Fruit fly (Drosophila melanogaster) whole organism, embryonic: ENCODE measurements around the gene Patr-1.
A peak's percentile ranks its signal among the peaks of the same experiment; 100 is the strongest.

ENCODE experiments used
- Aef1 ChIP-seq: fragments of 200-800 bp; sonication (Bioruptor generic); IDR thresholded peaks from 3 replicates; pipeline ENCODE4 v1.3.6; 2022; ENCODE audit warnings: missing biosample characterization, missing genetic modification characterization
- Atf3 ChIP-seq: fragments of 200-800 bp; sonication (Bioruptor generic); optimal IDR thresholded peaks from 3 replicates; lab custom pipeline; 2016; ENCODE audit warnings: missing biosample characterization, missing genetic modification characterization
- CG10274 ChIP-seq: fragments of 200-800 bp; sonication (Bioruptor generic); optimal IDR thresholded peaks from 3 replicates; lab custom pipeline; 2017; ENCODE audit warnings: missing biosample characterization, mild to moderate bottlenecking, missing genetic modification characterization
- CG12391 ChIP-seq: fragments of 200-800 bp; sonication (Bioruptor generic); optimal IDR thresholded peaks from 3 replicates; lab custom pipeline; 2018; ENCODE audit warnings: missing biosample characterization, mild to moderate bottlenecking, missing genetic modification characterization, moderate library complexity
- CG15514 ChIP-seq: fragments of 200-800 bp; sonication (Bioruptor generic); optimal IDR thresholded peaks from 3 replicates; lab custom pipeline; 2017; ENCODE audit warnings: missing biosample characterization, missing genetic modification characterization, mild to moderate bottlenecking, moderate library complexity, missing genetic modification reagents
- CG15601 ChIP-seq: fragments of 200-800 bp; sonication (Bioruptor generic); optimal IDR thresholded peaks from 3 replicates; lab custom pipeline; 2019; ENCODE audit warnings: missing biosample characterization, mild to moderate bottlenecking, missing genetic modification characterization, moderate library complexity
- CG17829 ChIP-seq: fragments of 200-800 bp; optimal IDR thresholded peaks from 2 replicates; lab custom pipeline; 2019; ENCODE audit warnings: missing biosample characterization, mild to moderate bottlenecking, missing genetic modification characterization, moderate library complexity
- CG1792 ChIP-seq: fragments of 200-800 bp; sonication (Bioruptor generic); optimal IDR thresholded peaks from 2 replicates; lab custom pipeline; 2016; ENCODE audit warnings: missing biosample characterization, missing genetic modification characterization
- CG18476 ChIP-seq: fragments of 200-800 bp; sonication (Bioruptor generic); optimal IDR thresholded peaks from 2 replicates; lab custom pipeline; 2016; ENCODE audit warnings: missing biosample characterization, mild to moderate bottlenecking, missing genetic modification characterization
- CG18764 ChIP-seq: fragments of 200-800 bp; sonication (Bioruptor generic); optimal IDR thresholded peaks from 3 replicates; lab custom pipeline; 2016; ENCODE audit warnings: missing biosample characterization, missing genetic modification characterization
- CG31441 ChIP-seq: fragments of 200-800 bp; sonication (Bioruptor generic); IDR thresholded peaks from 2 replicates; pipeline ENCODE4 v1.3.6; 2022; ENCODE audit warnings: missing biosample characterization, missing genetic modification characterization
- CG32772 ChIP-seq: fragments of 200-800 bp; sonication (Bioruptor generic); IDR thresholded peaks from 2 replicates; pipeline ENCODE4 v1.3.6; 2022; ENCODE audit warnings: missing biosample characterization, missing genetic modification characterization
- CG34422 ChIP-seq: fragments of 200-800 bp; sonication (Bioruptor generic); IDR thresholded peaks from 3 replicates; pipeline ENCODE4 v1.3.6; 2022; ENCODE audit warnings: missing biosample characterization, missing genetic modification characterization
- CG6254 ChIP-seq: fragments of 200-800 bp; sonication (Bioruptor generic); optimal IDR thresholded peaks from 3 replicates; lab custom pipeline; 2017; ENCODE audit warnings: mild to moderate bottlenecking, missing biosample characterization, missing genetic modification reagents, missing genetic modification characterization
- CG6272 ChIP-seq: fragments of 200-800 bp; sonication (Bioruptor generic); IDR thresholded peaks from 2 replicates; pipeline ENCODE4 v1.3.6; 2022; ENCODE audit warnings: missing biosample characterization, missing genetic modification characterization
- CG7786 ChIP-seq: fragments of 200-800 bp; sonication (Bioruptor generic); optimal IDR thresholded peaks from 2 replicates; lab custom pipeline; 2016; ENCODE audit warnings: missing biosample characterization, missing genetic modification characterization
- CG8765 ChIP-seq: fragments of 200-800 bp; sonication (Bioruptor generic); IDR thresholded peaks from 2 replicates; pipeline ENCODE4 v1.3.6; 2022; ENCODE audit warnings: missing biosample characterization, missing genetic modification characterization
- D19A ChIP-seq: fragments of 200-800 bp; optimal IDR thresholded peaks from 3 replicates; lab custom pipeline; 2019; ENCODE audit warnings: missing biosample characterization, mild to moderate bottlenecking, missing genetic modification characterization, moderate library complexity
- Fer1 ChIP-seq: fragments of 200-800 bp; sonication (Bioruptor generic); optimal IDR thresholded peaks from 2 replicates; lab custom pipeline; 2017; ENCODE audit warnings: missing biosample characterization, mild to moderate bottlenecking, missing genetic modification characterization
- Fer2 ChIP-seq: fragments of 200-800 bp; sonication (Bioruptor generic); optimal IDR thresholded peaks from 2 replicates; lab custom pipeline; 2018; ENCODE audit warnings: missing biosample characterization, mild to moderate bottlenecking, missing genetic modification characterization, moderate library complexity
- HHEX ChIP-seq: fragments of 200-800 bp; sonication (Bioruptor generic); optimal IDR thresholded peaks from 3 replicates; lab custom pipeline; 2017; ENCODE audit warnings: missing biosample characterization, mild to moderate bottlenecking, missing genetic modification characterization, missing genetic modification reagents
- HLH3B ChIP-seq: fragments of 200-800 bp; sonication (Bioruptor generic); IDR thresholded peaks from 2 replicates; pipeline ENCODE4 v1.3.6; 2022; ENCODE audit warnings: missing biosample characterization, missing genetic modification characterization
- HLH4C ChIP-seq: fragments of 200-800 bp; sonication (Bioruptor generic); IDR thresholded peaks from 3 replicates; pipeline ENCODE4 v1.3.6; 2022; ENCODE audit warnings: missing biosample characterization, missing genetic modification characterization; ENCODE audit not compliant: partially characterized antibody
- Lhr ChIP-seq: fragments of 200-800 bp; sonication (Bioruptor generic); optimal IDR thresholded peaks from 3 replicates; lab custom pipeline; 2017; ENCODE audit warnings: mild to moderate bottlenecking, missing biosample characterization, missing genetic modification reagents, missing genetic modification characterization
- Meics ChIP-seq: fragments of 200-800 bp; sonication (Bioruptor generic); optimal IDR thresholded peaks from 2 replicates; lab custom pipeline; 2017; ENCODE audit warnings: missing biosample characterization, mild to moderate bottlenecking, missing genetic modification characterization
- Nf-YB ChIP-seq: fragments of 200-800 bp; sonication (Bioruptor generic); optimal IDR thresholded peaks from 3 replicates; lab custom pipeline; 2019; ENCODE audit warnings: missing biosample characterization, mild to moderate bottlenecking, missing genetic modification characterization, moderate library complexity
- NfI ChIP-seq: fragments of 200-800 bp; sonication (Bioruptor generic); optimal IDR thresholded peaks from 3 replicates; lab custom pipeline; 2018; ENCODE audit warnings: missing biosample characterization, mild to moderate bottlenecking, missing genetic modification characterization, moderate library complexity
- Optix ChIP-seq: fragments of 200-800 bp; sonication (Bioruptor generic); IDR thresholded peaks from 3 replicates; pipeline ENCODE4 v1.3.6; 2022; ENCODE audit warnings: missing biosample characterization, missing genetic modification characterization
- Pdp1 ChIP-seq, 2 experiments: fragments of 200-800 bp; sonication (Bioruptor generic); optimal IDR thresholded peaks; 3 replicates each; lab custom pipeline; 2016; ENCODE audit warnings: missing biosample characterization in 2 of 2, missing genetic modification characterization in 2 of 2, mild to moderate bottlenecking in 1 of 2, moderate library complexity in 1 of 2
- Rfx ChIP-seq: fragments of 200-800 bp; sonication (Bioruptor generic); IDR thresholded peaks from 2 replicates; pipeline ENCODE4 v1.3.6; 2022; ENCODE audit warnings: missing biosample characterization, missing genetic modification characterization
- Stat92E ChIP-seq, 3 experiments: fragments of >200 bp in 2 of 3; fragments of 200-800 bp in 1 of 3; sonication (Bioruptor generic) in 1 of 3; optimal IDR thresholded peaks; 2 replicates each; lab custom pipeline; 2017 to 2019; ENCODE audit warnings: missing biosample characterization in 3 of 3, missing genetic modification characterization in 3 of 3, mild to moderate bottlenecking in 1 of 3, moderate library complexity in 1 of 3
- Trl ChIP-seq, 3 experiments: fragments of >200 bp in 2 of 3; fragments of 200-800 bp in 1 of 3; sonication (Bioruptor generic) in 1 of 3; optimal IDR thresholded peaks; 2 replicates in 1 of 3; 3 replicates in 2 of 3; lab custom pipeline; 2016 to 2017; ENCODE audit warnings: missing biosample characterization in 1 of 3, missing genetic modification characterization in 1 of 3
- Vsx1 ChIP-seq: fragments of 200-800 bp; sonication (Bioruptor generic); optimal IDR thresholded peaks from 2 replicates; lab custom pipeline; 2017; ENCODE audit warnings: missing biosample characterization, mild to moderate bottlenecking, missing genetic modification characterization, missing genetic modification reagents
- Xbp1 ChIP-seq: fragments of 200-800 bp; sonication (Bioruptor generic); optimal IDR thresholded peaks from 3 replicates; lab custom pipeline; 2016; ENCODE audit warnings: missing biosample characterization, mild to moderate bottlenecking, missing genetic modification characterization
- aop ChIP-seq: fragments of 200-800 bp; sonication (Bioruptor generic); IDR thresholded peaks from 2 replicates; pipeline ENCODE4 v1.3.6; 2022; ENCODE audit warnings: missing biosample characterization, missing genetic modification characterization
- ash1 ChIP-seq: fragments of 200-800 bp; sonication (Bioruptor generic); optimal IDR thresholded peaks from 2 replicates; lab custom pipeline; 2018; ENCODE audit warnings: missing biosample characterization, mild to moderate bottlenecking, missing genetic modification characterization
- esg ChIP-seq: fragments of 200-800 bp; sonication (Bioruptor generic); conservative IDR thresholded peaks from 2 replicates; pipeline ENCODE4 v1.3.6; 2022; ENCODE audit warnings: missing biosample characterization, missing genetic modification characterization
- grau ChIP-seq: fragments of 200-800 bp; optimal IDR thresholded peaks from 3 replicates; lab custom pipeline; 2019; ENCODE audit warnings: missing biosample characterization, mild to moderate bottlenecking, missing genetic modification characterization, moderate library complexity
- gsb-n ChIP-seq: fragments of 200-800 bp; sonication (Bioruptor generic); optimal IDR thresholded peaks from 3 replicates; lab custom pipeline; 2018; ENCODE audit warnings: missing biosample characterization, mild to moderate bottlenecking, missing genetic modification characterization
- hbn ChIP-seq: fragments of 200-800 bp; sonication (Bioruptor generic); IDR thresholded peaks from 2 replicates; pipeline ENCODE4 v1.3.6; 2022; ENCODE audit warnings: missing biosample characterization, missing genetic modification characterization; ENCODE audit not compliant: partially characterized antibody
- nau ChIP-seq: fragments of 200-800 bp; sonication (Bioruptor generic); optimal IDR thresholded peaks from 3 replicates; lab custom pipeline; 2017; ENCODE audit warnings: missing biosample characterization, mild to moderate bottlenecking, missing genetic modification characterization, missing genetic modification reagents
- pb ChIP-seq: fragments of 200-800 bp; sonication (Bioruptor generic); optimal IDR thresholded peaks from 3 replicates; lab custom pipeline; 2016; ENCODE audit warnings: missing biosample characterization, missing genetic modification characterization
- pnt ChIP-seq: fragments of 200-800 bp; sonication (Bioruptor generic); optimal IDR thresholded peaks from 3 replicates; lab custom pipeline; 2016; ENCODE audit warnings: missing biosample characterization, missing genetic modification characterization
- psq ChIP-seq: fragments of 200-800 bp; sonication (Bioruptor generic); optimal IDR thresholded peaks from 2 replicates; lab custom pipeline; 2017; ENCODE audit warnings: missing biosample characterization, missing genetic modification characterization
- repo ChIP-seq: fragments of 200-800 bp; sonication (Bioruptor generic); optimal IDR thresholded peaks from 2 replicates; lab custom pipeline; 2016; ENCODE audit warnings: missing biosample characterization, missing genetic modification characterization
- sc ChIP-seq, 3 experiments: fragments of >200 bp in 2 of 3; fragments of 200-800 bp in 1 of 3; sonication (Bioruptor generic) in 1 of 3; optimal IDR thresholded peaks; 2 replicates in 2 of 3; 3 replicates in 1 of 3; lab custom pipeline; 2017; ENCODE audit warnings: mild to moderate bottlenecking in 1 of 3, missing biosample characterization in 1 of 3, missing genetic modification characterization in 1 of 3, missing genetic modification reagents in 1 of 3
- sqz ChIP-seq: fragments of 200-800 bp; sonication (Bioruptor generic); optimal IDR thresholded peaks from 3 replicates; lab custom pipeline; 2018; ENCODE audit warnings: missing biosample characterization, mild to moderate bottlenecking, missing genetic modification characterization
- tin ChIP-seq: fragments of 200-800 bp; sonication (Bioruptor generic); optimal IDR thresholded peaks from 3 replicates; lab custom pipeline; 2016; ENCODE audit warnings: missing biosample characterization, missing genetic modification characterization
- ttk ChIP-seq: fragments of 200-800 bp; sonication (Bioruptor generic); IDR thresholded peaks from 2 replicates; pipeline ENCODE4 v2.1.2; 2022; ENCODE audit warnings: missing biosample characterization, missing genetic modification characterization

Gene Patr-1

dm6 chr3R:17060244-17060664 is 16.9 kb downstream of the Patr-1 start (continued):
- peak; percentile 17; the same call in 1 of the 3 replicates for TF ChIP-seq Aef1 (GFP tag; lab: Robert Waterston, UW)
- TF ChIP-seq Rfx (GFP tag; lab: Robert Waterston, UW): peak; percentile 9; the same call in 1 of the 2 replicates
- no peak for TF ChIP-seq pb (GFP tag; lab: Kevin White, UChicago)
- peak; percentile 12 for TF ChIP-seq NfI (GFP tag; lab: Kevin White, UChicago)
- TF ChIP-seq tin: peak; percentile 33
- 0 out of 2 replicates have a peak, but pooled peaks have one; percentile 23 for TF ChIP-seq esg (GFP tag; lab: Robert Waterston, UW)
- peak; percentile 33 for TF ChIP-seq D19A (tag; lab: Kevin White, UChicago)
- no peak for TF ChIP-seq Atf3 (GFP tag; lab: Kevin White, UChicago)
- TF ChIP-seq CG31441 (GFP tag; lab: Robert Waterston, UW): peak; percentile 71
- peak; percentile 8 for TF ChIP-seq HHEX (GFP tag; lab: Kevin White, UChicago)
- peak; percentile 30 for TF ChIP-seq Nf-YB (GFP tag; lab: Kevin White, UChicago)
- 0 out of 2 replicates have a peak, but pooled peaks have one; percentile 25 for TF ChIP-seq HLH3B
- TF ChIP-seq CG17829 (tag; lab: Kevin White, UChicago): peak; percentile 52
- no peak for TF ChIP-seq sqz (GFP tag; lab: Kevin White, UChicago)
- TF ChIP-seq Pdp1 (GFP tag; optimal IDR thresholded peaks at IDR 0.05; lab: Kevin White, UChicago): peak; percentile 7 to 9
- TF ChIP-seq Fer1 (GFP tag; lab: Kevin White, UChicago): no peak
- TF ChIP-seq CG8765 (GFP tag; lab: Robert Waterston, UW): no peak
- no peak for TF ChIP-seq Trl (optimal IDR thresholded peaks at IDR 0.05; lab: Kevin White, UChicago)
- no peak for TF ChIP-seq Trl (GFP tag; optimal IDR thresholded peaks at IDR 0.05; lab: Kevin White, UChicago)
- TF ChIP-seq CG12391 (tag; lab: Kevin White, UChicago): peak; percentile 62
- peak; percentile 19 for TF ChIP-seq CG7786 (GFP tag; lab: Kevin White, UChicago)
- no peak for TF ChIP-seq CG1792
- peak; percentile 22 for TF ChIP-seq CG10274 (GFP tag; lab: Kevin White, UChicago)
- no peak; the same call in 1 of the 2 replicates for TF ChIP-seq CG32772 (GFP tag; lab: Robert Waterston, UW)
- TF ChIP-seq Vsx1 (GFP tag; lab: Kevin White, UChicago): peak; percentile 24
- TF ChIP-seq repo (GFP tag; lab: Kevin White, UChicago): no peak
- TF ChIP-seq Lhr (GFP tag; lab: Kevin White, UChicago): no peak
- TF ChIP-seq CG34422: 0 out of 3 replicates have a peak, but pooled peaks have one; percentile 28
- peak; percentile 53 for TF ChIP-seq Xbp1
- TF ChIP-seq Fer2 (tag; lab: Kevin White, UChicago): peak; percentile 14
- TF ChIP-seq Meics: peak; percentile 57
- peak; percentile 21 for TF ChIP-seq CG6254 (GFP tag; lab: Kevin White, UChicago)
- TF ChIP-seq psq (GFP tag; lab: Kevin White, UChicago): no peak
- TF ChIP-seq grau: peak; percentile 91
- no peak for TF ChIP-seq ttk (GFP tag; lab: Robert Waterston, UW)
- TF ChIP-seq CG15601 (tag; lab: Kevin White, UChicago): peak; percentile 25
- no peak for TF ChIP-seq CG18764
- TF ChIP-seq ash1 (GFP tag; lab: Kevin White, UChicago): no peak
- peak; percentile 32 for TF ChIP-seq gsb-n (tag; lab: Kevin White, UChicago)
- no peak for TF ChIP-seq sc (optimal IDR thresholded peaks at IDR 0.05; lab: Kevin White, UChicago)
- peak; percentile 45 for TF ChIP-seq sc (GFP tag; optimal IDR thresholded peaks at IDR 0.05; lab: Kevin White, UChicago)
- peak; percentile 10 for TF ChIP-seq pnt
- TF ChIP-seq Optix (GFP tag; lab: Robert Waterston, UW): no peak
- no peak for TF ChIP-seq hbn (GFP tag; lab: Robert Waterston, UW)
- peak; percentile 66 for TF ChIP-seq CG18476 (GFP tag; lab: Kevin White, UChicago)
- TF ChIP-seq CG15514 (GFP tag; lab: Kevin White, UChicago): no peak
- no peak for TF ChIP-seq aop (GFP tag; lab: Robert Waterston, UW)
- peak; percentile 35 for TF ChIP-seq nau (GFP tag; lab: Kevin White, UChicago)
- no peak for TF ChIP-seq CG6272
- TF ChIP-seq HLH4C (GFP tag; lab: Robert Waterston, UW): no peak
- no peak for TF ChIP-seq Stat92E (GFP tag; optimal IDR thresholded peaks at IDR 0.05; lab: Kevin White, UChicago)
